Worm (Caenorhabditis elegans) whole organism, early embryonic: ENCODE measurements around the gene fbxa-183.

Experiments used
- B0310.2 ChIP-seq: sonication (generic microtip); optimal IDR thresholded peaks from 2 replicates; lab custom pipeline; 2016; ENCODE audit warnings: mild to moderate bottlenecking, missing genetic modification characterization, missing compliant biosample characterization
- F13C5.2 ChIP-seq: sonication (generic microtip); optimal IDR thresholded peaks from 2 replicates; lab custom pipeline; 2017; ENCODE audit warnings: mild to moderate bottlenecking, missing genetic modification characterization, inconsistent platforms, missing compliant biosample characterization
- aly-1 ChIP-seq: sonication (generic microtip); optimal IDR thresholded peaks from 2 replicates; lab custom pipeline; 2016; ENCODE audit warnings: missing genetic modification characterization, missing compliant biosample characterization
- ama-1 ChIP-seq: fragments of 150-350 bp; optimal IDR thresholded peaks from 2 replicates; lab custom pipeline; 2014
- ceh-13 ChIP-seq: fragments of 200-800 bp; sonication (Bioruptor generic); optimal IDR thresholded peaks from 2 replicates; lab custom pipeline; 2018; ENCODE audit warnings: mild to moderate bottlenecking, missing genetic modification characterization, missing compliant biosample characterization
- ceh-36 ChIP-seq: sonication (generic microtip); optimal IDR thresholded peaks from 2 replicates; lab custom pipeline; 2016; ENCODE audit warnings: missing genetic modification characterization, inconsistent platforms, missing compliant biosample characterization
- ets-7 ChIP-seq: sonication (generic microtip); optimal IDR thresholded peaks from 2 replicates; lab custom pipeline; 2016; ENCODE audit warnings: missing genotype, missing genetic modification characterization, missing compliant biosample characterization
- flt-1 ChIP-seq: fragments of 200-800 bp; sonication (Bioruptor generic); IDR thresholded peaks from 2 replicates; pipeline ENCODE4 v1.3.6; 2022; ENCODE audit warnings: missing genetic modification characterization, missing compliant biosample characterization
- hmbx-1 ChIP-seq: sonication (generic microtip); optimal IDR thresholded peaks from 2 replicates; lab custom pipeline; 2016; ENCODE audit warnings: mild to moderate bottlenecking, missing genetic modification characterization, missing compliant biosample characterization
- hmg-4 ChIP-seq: fragments of 200-800 bp; sonication (Bioruptor generic); optimal IDR thresholded peaks from 2 replicates; lab custom pipeline; 2018; ENCODE audit warnings: mild to moderate bottlenecking, missing genetic modification characterization, missing compliant biosample characterization
- hnd-1 ChIP-seq: sonication (generic microtip); optimal IDR thresholded peaks from 2 replicates; lab custom pipeline; 2016; ENCODE audit warnings: missing genetic modification characterization, missing compliant biosample characterization
- pes-1 ChIP-seq: fragments of 200-800 bp; sonication (Bioruptor generic); IDR thresholded peaks from 2 replicates; pipeline ENCODE4 v1.3.6; 2022; ENCODE audit warnings: missing genetic modification reagents, missing genetic modification characterization, missing compliant biosample characterization
- scrt-1 ChIP-seq: fragments of 200-800 bp; sonication (Bioruptor generic); IDR thresholded peaks from 2 replicates; pipeline ENCODE4 v1.3.6; 2022; ENCODE audit warnings: missing genetic modification characterization, missing compliant biosample characterization
- sea-1 ChIP-seq: fragments of 200-800 bp; sonication (Bioruptor generic); conservative IDR thresholded peaks from 2 replicates; pipeline ENCODE4 v1.3.6; 2022; ENCODE audit warnings: missing genetic modification characterization, missing compliant biosample characterization
- tbx-11 ChIP-seq: fragments of 200-800 bp; sonication (Bioruptor generic); IDR thresholded peaks from 2 replicates; pipeline ENCODE4 v1.3.6; 2022; ENCODE audit warnings: missing genetic modification characterization, missing compliant biosample characterization
- tbx-37 ChIP-seq: fragments of 200-800 bp; sonication (Bioruptor generic); conservative IDR thresholded peaks from 2 replicates; pipeline ENCODE4 v1.3.6; 2022; ENCODE audit warnings: missing genetic modification reagents, missing genetic modification characterization, missing compliant biosample characterization
- tra-4 ChIP-seq: sonication (generic microtip); optimal IDR thresholded peaks from 2 replicates; lab custom pipeline; 2017; ENCODE audit warnings: missing genetic modification characterization, missing compliant biosample characterization

The fbxa-183 gene

ce11 chrV:5782687-5783086, at the start of gene fbxa-183:
TSS of gene fbxa-183 (minus strand) at chrV:5782787.
- TF ChIP-seq B0310.2: no peak

- TF ChIP-seq F13C5.2 (tag; lab: Kevin White, UChicago): no peak
- TF ChIP-seq tra-4 (tag; lab: Kevin White, UChicago): no peak
- no peak for TF ChIP-seq tbx-11 (GFP tag; lab: Robert Waterston, UW)
- no peak for TF ChIP-seq ama-1
- no peak for TF ChIP-seq B0310.2
- TF ChIP-seq tbx-37 (GFP tag; lab: Robert Waterston, UW): no peak
- no peak for TF ChIP-seq sea-1 (GFP tag; lab: Robert Waterston, UW)
- no peak for TF ChIP-seq flt-1 (GFP tag; lab: Robert Waterston, UW)
- no peak for TF ChIP-seq hmg-4 (GFP tag; lab: Kevin White, UChicago)
- TF ChIP-seq hnd-1 (tag; lab: Kevin White, UChicago): no peak
- no peak for TF ChIP-seq ets-7 (tag; lab: Kevin White, UChicago)
- no peak for TF ChIP-seq hmbx-1
- no peak for TF ChIP-seq aly-1 (tag; lab: Kevin White, UChicago)
Measured at ce11 chrV:5831253-5831652, 48.7 kb upstream of the fbxa-183 start.

- TF ChIP-seq F13C5.2 (tag; lab: Kevin White, UChicago): no peak
- TF ChIP-seq hmg-4 (GFP tag; lab: Kevin White, UChicago): no peak
- no peak for TF ChIP-seq flt-1 (GFP tag; lab: Robert Waterston, UW)
- TF ChIP-seq ama-1: no peak
- no peak for TF ChIP-seq scrt-1
- no peak for TF ChIP-seq ceh-36
- no peak for TF ChIP-seq tra-4 (tag; lab: Kevin White, UChicago)
- TF ChIP-seq ets-7 (tag; lab: Kevin White, UChicago): no peak
- TF ChIP-seq B0310.2: no peak
- TF ChIP-seq aly-1 (tag; lab: Kevin White, UChicago): no peak
- TF ChIP-seq hmbx-1: no peak
- no peak for TF ChIP-seq tbx-37 (GFP tag; lab: Robert Waterston, UW)
- no peak for TF ChIP-seq hnd-1 (tag; lab: Kevin White, UChicago)
- no peak for TF ChIP-seq sea-1 (GFP tag; lab: Robert Waterston, UW)
Measured at ce11 chrV:5826592-5826991, 44.0 kb upstream of the fbxa-183 start, which contains the start of gene let-418. TSS of gene let-418 (plus strand) at chrV:5826833.

ce11 chrV:5825478-5825877, 42.9 kb upstream of the fbxa-183 start:
- TF ChIP-seq hmg-4 (GFP tag; lab: Kevin White, UChicago): no peak
- no peak for TF ChIP-seq aly-1 (tag; lab: Kevin White, UChicago)
- no peak for TF ChIP-seq tbx-11 (GFP tag; lab: Robert Waterston, UW)
- no peak for TF ChIP-seq ets-7 (tag; lab: Kevin White, UChicago)
- no peak for TF ChIP-seq hmbx-1
- TF ChIP-seq B0310.2: no peak
- no peak for TF ChIP-seq ceh-13 (GFP tag; lab: Kevin White, UChicago)
- no peak for TF ChIP-seq hnd-1 (tag; lab: Kevin White, UChicago)
- no peak for TF ChIP-seq tbx-37 (GFP tag; lab: Robert Waterston, UW)
- TF ChIP-seq sea-1 (GFP tag; lab: Robert Waterston, UW): no peak
- TF ChIP-seq scrt-1: no peak
- no peak for TF ChIP-seq ceh-36
- TF ChIP-seq ama-1: no peak
- TF ChIP-seq tra-4 (tag; lab: Kevin White, UChicago): no peak
- TF ChIP-seq pes-1: no peak

DNA sequence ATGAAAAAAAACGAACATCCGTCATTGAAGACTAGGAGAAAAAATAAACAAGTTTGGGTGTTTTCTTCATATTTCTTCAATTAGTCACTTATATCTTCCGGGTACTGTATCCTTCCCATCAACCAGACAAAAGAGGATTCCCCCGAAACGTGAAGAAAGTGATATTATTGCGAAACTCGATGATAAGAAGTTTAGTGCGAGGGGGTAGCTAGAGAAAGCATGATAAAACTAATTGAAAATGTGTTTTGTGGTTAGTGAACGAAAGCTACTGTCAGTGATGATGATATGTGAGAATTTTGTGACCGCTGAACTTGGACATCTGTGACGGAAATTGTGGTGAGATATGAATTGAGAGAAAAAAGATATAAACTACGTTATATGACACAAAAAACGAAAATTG, 40.4 kb upstream of the fbxa-183 start:
- TF ChIP-seq F13C5.2 (tag; lab: Kevin White, UChicago): no peak
- TF ChIP-seq flt-1 (GFP tag; lab: Robert Waterston, UW): no peak
- TF ChIP-seq ceh-36: no peak
- TF ChIP-seq ets-7 (tag; lab: Kevin White, UChicago): no peak
- no peak for TF ChIP-seq hmg-4 (GFP tag; lab: Kevin White, UChicago)
- TF ChIP-seq B0310.2: no peak
- no peak for TF ChIP-seq tbx-11 (GFP tag; lab: Robert Waterston, UW)
- no peak for TF ChIP-seq hmbx-1
- TF ChIP-seq tbx-37 (GFP tag; lab: Robert Waterston, UW): no peak
- TF ChIP-seq hnd-1 (tag; lab: Kevin White, UChicago): no peak
- no peak for TF ChIP-seq scrt-1

DNA sequence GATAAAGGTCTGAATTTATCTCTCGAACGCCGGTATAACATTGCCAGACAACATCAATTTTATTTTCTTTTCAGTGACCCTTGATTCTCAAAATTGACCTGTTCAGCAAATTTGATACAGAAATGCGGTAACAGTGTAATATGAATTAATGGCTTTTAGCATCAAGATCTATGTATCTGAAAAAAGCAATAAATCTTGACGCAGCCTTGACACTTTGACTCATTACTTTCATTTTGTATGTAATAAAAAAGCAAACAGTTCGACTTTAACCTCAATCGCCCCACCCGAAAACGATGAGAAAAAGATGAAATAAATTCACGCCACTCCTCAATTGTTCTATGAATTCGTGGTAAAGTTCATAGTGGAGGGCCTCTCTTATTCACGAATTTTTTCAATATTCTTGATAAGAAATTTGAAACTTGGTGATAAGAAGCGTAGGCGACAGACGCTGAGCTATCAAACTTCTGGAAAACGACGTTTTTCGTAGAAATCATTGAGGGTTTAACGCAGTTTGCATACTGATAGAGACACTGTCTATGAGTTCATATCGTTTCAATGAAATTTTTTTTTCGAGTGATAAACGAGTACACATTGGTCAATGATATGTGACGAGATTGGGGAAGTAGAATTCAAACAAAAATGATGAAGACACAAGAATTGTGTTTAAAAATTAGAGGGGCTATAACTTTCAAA, 39.0 kb upstream of the fbxa-183 start:
- no peak for TF ChIP-seq tbx-11 (GFP tag; lab: Robert Waterston, UW)
- no peak for TF ChIP-seq hmbx-1
- no peak for TF ChIP-seq ceh-13 (GFP tag; lab: Kevin White, UChicago)
- TF ChIP-seq B0310.2: no peak
- TF ChIP-seq tra-4 (tag; lab: Kevin White, UChicago): no peak
- no peak for TF ChIP-seq sea-1 (GFP tag; lab: Robert Waterston, UW)
- no peak for TF ChIP-seq ets-7 (tag; lab: Kevin White, UChicago)
- TF ChIP-seq pes-1: no peak
- no peak for TF ChIP-seq hnd-1 (tag; lab: Kevin White, UChicago)
- TF ChIP-seq ama-1: no peak
- TF ChIP-seq flt-1 (GFP tag; lab: Robert Waterston, UW): no peak
- no peak for TF ChIP-seq F13C5.2 (tag; lab: Kevin White, UChicago)
- no peak for TF ChIP-seq ceh-36
- TF ChIP-seq hmg-4 (GFP tag; lab: Kevin White, UChicago): no peak
- no peak for TF ChIP-seq aly-1 (tag; lab: Kevin White, UChicago)
- no peak for TF ChIP-seq tbx-37 (GFP tag; lab: Robert Waterston, UW)
- TF ChIP-seq scrt-1: no peak

DNA sequence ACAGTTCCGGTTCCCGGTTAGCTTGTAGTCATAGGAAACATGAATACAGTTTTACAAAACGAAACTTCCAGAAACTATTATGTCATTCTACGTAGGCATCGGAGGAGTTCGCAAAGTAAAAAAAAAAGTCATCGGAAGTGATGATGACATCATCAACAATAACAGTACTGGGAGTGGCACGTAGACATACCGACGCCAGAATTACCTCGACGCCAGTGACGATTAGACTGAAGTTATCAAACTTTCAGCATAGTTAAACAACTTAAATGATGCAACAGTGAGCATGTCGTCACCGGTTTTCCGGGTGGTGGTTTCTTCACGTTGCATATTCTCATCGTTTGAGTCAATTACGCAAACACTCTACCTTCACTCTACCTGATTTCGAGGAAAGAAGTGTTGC, 37.8 kb upstream of the fbxa-183 start:
- no peak for TF ChIP-seq flt-1 (GFP tag; lab: Robert Waterston, UW)
- TF ChIP-seq ceh-36: no peak
- TF ChIP-seq ets-7 (tag; lab: Kevin White, UChicago): no peak
- TF ChIP-seq tbx-37 (GFP tag; lab: Robert Waterston, UW): no peak
- TF ChIP-seq ama-1: no peak
- no peak for TF ChIP-seq hmg-4 (GFP tag; lab: Kevin White, UChicago)
- TF ChIP-seq tra-4 (tag; lab: Kevin White, UChicago): no peak
- no peak for TF ChIP-seq tbx-11 (GFP tag; lab: Robert Waterston, UW)
- no peak for TF ChIP-seq pes-1
- TF ChIP-seq sea-1 (GFP tag; lab: Robert Waterston, UW): no peak
- no peak for TF ChIP-seq B0310.2
